Fruit fly (Drosophila melanogaster) whole organism, adult: ENCODE results near the gene PDCD-5.

ENCODE experiments used
- CG5204 ChIP-seq: fragments of 200-800 bp; sonication (Bioruptor generic); optimal IDR thresholded peaks from 2 replicates; lab custom pipeline; 2016; ENCODE audit warnings: missing biosample characterization, missing genetic modification characterization
- Clk ChIP-seq: fragments of 200-800 bp; sonication (Bioruptor generic); optimal IDR thresholded peaks from 2 replicates; lab custom pipeline; 2017; ENCODE audit warnings: missing biosample characterization, missing genetic modification characterization

dm6 chr3L:16252255-16252654 is 20.4 kb upstream of the PDCD-5 start, which contains the start of gene CG13055:
- no peak for TF ChIP-seq CG5204 (GFP tag; lab: Kevin White, UChicago)
- TF ChIP-seq Clk (GFP tag; lab: Kevin White, UChicago) = no peak
